Fruit fly (Drosophila melanogaster) whole organism, embryonic: Measurements from ENCODE around the gene Nup153.

Experiments
- Ada2b ChIP-seq: fragments of 200-800 bp; sonication (Bioruptor generic); IDR thresholded peaks from 2 replicates; pipeline ENCODE4 v1.3.6; 2022; ENCODE audit warnings: missing biosample characterization, missing genetic modification characterization
- Aef1 ChIP-seq: fragments of 200-800 bp; sonication (Bioruptor generic); IDR thresholded peaks from 3 replicates; pipeline ENCODE4 v1.3.6; 2022; ENCODE audit warnings: missing biosample characterization, missing genetic modification characterization
- Atf-2 ChIP-seq: fragments of 200-800 bp; sonication (Bioruptor generic); optimal IDR thresholded peaks from 2 replicates; lab custom pipeline; 2016; ENCODE audit warnings: missing biosample characterization, missing genetic modification characterization
- Bdp1 ChIP-seq: fragments of 200-800 bp; sonication (Bioruptor generic); optimal IDR thresholded peaks from 3 replicates; lab custom pipeline; 2016; ENCODE audit warnings: missing biosample characterization, missing genetic modification characterization
- Blimp-1 ChIP-seq: fragments of 200-800 bp; sonication (Bioruptor generic); optimal IDR thresholded peaks from 3 replicates; lab custom pipeline; 2018; ENCODE audit warnings: missing biosample characterization, missing genetic modification characterization, mild to moderate bottlenecking, moderate library complexity, missing genetic modification reagents
- Bteb2 ChIP-seq: fragments of 200-800 bp; sonication (Bioruptor generic); optimal IDR thresholded peaks from 2 replicates; lab custom pipeline; 2016; ENCODE audit warnings: missing biosample characterization, missing genetic modification characterization
- CG1024 ChIP-seq: fragments of 200-800 bp; sonication (Bioruptor generic); IDR thresholded peaks from 2 replicates; pipeline ENCODE4 v1.3.6; 2022; ENCODE audit warnings: missing biosample characterization, missing genetic modification characterization
- CG10267 ChIP-seq: fragments of 200-800 bp; sonication (Bioruptor generic); optimal IDR thresholded peaks from 2 replicates; lab custom pipeline; 2018; ENCODE audit warnings: missing biosample characterization, mild to moderate bottlenecking, missing genetic modification characterization, moderate library complexity
- CG11085 ChIP-seq: fragments of 200-800 bp; sonication (Bioruptor generic); IDR thresholded peaks from 2 replicates; pipeline ENCODE4 v1.3.6; 2022; ENCODE audit warnings: missing biosample characterization, missing genetic modification characterization
- CG11247 ChIP-seq: fragments of 200-800 bp; sonication (Bioruptor generic); IDR thresholded peaks from 2 replicates; pipeline ENCODE4 v1.3.6; 2022; ENCODE audit warnings: missing biosample characterization, missing genetic modification characterization
- CG12219 ChIP-seq: fragments of 200-800 bp; sonication (Bioruptor generic); optimal IDR thresholded peaks from 3 replicates; lab custom pipeline; 2018; ENCODE audit warnings: missing biosample characterization, mild to moderate bottlenecking, missing genetic modification characterization
- CG13775 ChIP-seq: fragments of 200-800 bp; sonication (Bioruptor generic); optimal IDR thresholded peaks from 3 replicates; lab custom pipeline; 2017; ENCODE audit warnings: missing biosample characterization, mild to moderate bottlenecking, missing genetic modification characterization
- CG15479 ChIP-seq: fragments of 200-800 bp; sonication (Bioruptor generic); optimal IDR thresholded peaks from 3 replicates; lab custom pipeline; 2019; ENCODE audit warnings: missing biosample characterization, mild to moderate bottlenecking, missing genetic modification characterization, moderate library complexity
- CG17361 ChIP-seq: fragments of 200-800 bp; sonication (Bioruptor generic); IDR thresholded peaks from 3 replicates; pipeline ENCODE4 v1.3.6; 2022; ENCODE audit warnings: missing biosample characterization, missing genetic modification characterization
- CG17385 ChIP-seq: fragments of 200-800 bp; sonication (Bioruptor generic); optimal IDR thresholded peaks from 3 replicates; lab custom pipeline; 2018; ENCODE audit warnings: missing biosample characterization, mild to moderate bottlenecking, missing genetic modification characterization
- CG1792 ChIP-seq: fragments of 200-800 bp; sonication (Bioruptor generic); optimal IDR thresholded peaks from 2 replicates; lab custom pipeline; 2016; ENCODE audit warnings: missing biosample characterization, missing genetic modification characterization
- CG2712 ChIP-seq: fragments of 200-800 bp; optimal IDR thresholded peaks from 3 replicates; lab custom pipeline; 2019; ENCODE audit warnings: missing biosample characterization, mild to moderate bottlenecking, missing genetic modification characterization, moderate library complexity
- CG30020 ChIP-seq: fragments of 200-800 bp; optimal IDR thresholded peaks from 2 replicates; lab custom pipeline; 2019; ENCODE audit warnings: missing biosample characterization, mild to moderate bottlenecking, missing genetic modification characterization, moderate library complexity
- CG31365 ChIP-seq: fragments of 200-800 bp; sonication (Bioruptor generic); optimal IDR thresholded peaks from 2 replicates; lab custom pipeline; 2018; ENCODE audit warnings: missing biosample characterization, mild to moderate bottlenecking, missing genetic modification characterization
- CG31441 ChIP-seq: fragments of 200-800 bp; sonication (Bioruptor generic); IDR thresholded peaks from 2 replicates; pipeline ENCODE4 v1.3.6; 2022; ENCODE audit warnings: missing biosample characterization, missing genetic modification characterization
- CG33213 ChIP-seq: fragments of 200-800 bp; sonication (Bioruptor generic); optimal IDR thresholded peaks from 3 replicates; lab custom pipeline; 2016; ENCODE audit warnings: missing biosample characterization, missing genetic modification characterization
- CG4854 ChIP-seq: fragments of 200-800 bp; sonication (Bioruptor generic); optimal IDR thresholded peaks from 2 replicates; lab custom pipeline; 2016; ENCODE audit warnings: missing biosample characterization, missing genetic modification characterization, inconsistent platforms
- CG7556 ChIP-seq: fragments of 200-800 bp; sonication (Bioruptor generic); optimal IDR thresholded peaks from 2 replicates; lab custom pipeline; 2017; ENCODE audit warnings: missing biosample characterization, mild to moderate bottlenecking, missing genetic modification characterization
- CG8281 ChIP-seq: fragments of 200-800 bp; sonication (Bioruptor generic); optimal IDR thresholded peaks from 2 replicates; lab custom pipeline; 2018; ENCODE audit warnings: missing biosample characterization, mild to moderate bottlenecking, missing genetic modification characterization, moderate library complexity
- CG8765 ChIP-seq: fragments of 200-800 bp; sonication (Bioruptor generic); IDR thresholded peaks from 2 replicates; pipeline ENCODE4 v1.3.6; 2022; ENCODE audit warnings: missing biosample characterization, missing genetic modification characterization
- CG9817 ChIP-seq: fragments of 200-800 bp; sonication (Bioruptor generic); optimal IDR thresholded peaks from 2 replicates; lab custom pipeline; 2018; ENCODE audit warnings: missing biosample characterization, mild to moderate bottlenecking, missing genetic modification characterization, moderate library complexity
- D ChIP-seq, 2 experiments: fragments of 200-800 bp in 1 of 2; fragments of >200 bp in 1 of 2; sonication (Bioruptor generic) in 1 of 2; optimal IDR thresholded peaks; 2 replicates in 1 of 2; 3 replicates in 1 of 2; lab custom pipeline; 2017; ENCODE audit warnings: mild to moderate bottlenecking in 1 of 2, missing biosample characterization in 1 of 2, missing genetic modification characterization in 1 of 2, missing genetic modification reagents in 1 of 2
- Dek ChIP-seq: fragments of 200-800 bp; sonication (Bioruptor generic); optimal IDR thresholded peaks from 3 replicates; lab custom pipeline; 2019; ENCODE audit warnings: missing biosample characterization, mild to moderate bottlenecking, missing genetic modification characterization, moderate library complexity
- Hr39 ChIP-seq: fragments of >200 bp; optimal IDR thresholded peaks from 2 replicates; lab custom pipeline; 2017
- bigmax ChIP-seq: fragments of 200-800 bp; sonication (Bioruptor generic); optimal IDR thresholded peaks from 2 replicates; lab custom pipeline; 2018; ENCODE audit warnings: missing biosample characterization, mild to moderate bottlenecking, missing genetic modification characterization
- bowl ChIP-seq: fragments of 200-800 bp; sonication (Bioruptor generic); IDR thresholded peaks from 2 replicates; pipeline ENCODE4 v1.3.6; 2022; ENCODE audit warnings: missing biosample characterization, missing genetic modification characterization
- chm ChIP-seq: fragments of 200-800 bp; sonication (Bioruptor generic); IDR thresholded peaks from 2 replicates; pipeline ENCODE4 v1.3.6; 2022; ENCODE audit warnings: missing biosample characterization, missing genetic modification characterization
- cwo ChIP-seq: fragments of 200-800 bp; sonication (Bioruptor generic); optimal IDR thresholded peaks from 3 replicates; lab custom pipeline; 2017; ENCODE audit warnings: missing biosample characterization, missing genetic modification characterization, mild to moderate bottlenecking, moderate library complexity, missing genetic modification reagents
- dati ChIP-seq: fragments of 200-800 bp; sonication (Bioruptor generic); IDR thresholded peaks from 2 replicates; pipeline ENCODE4 v1.3.6; 2022; ENCODE audit warnings: missing biosample characterization, missing genetic modification characterization
- dpn ChIP-seq, 2 experiments: fragments of 200-800 bp; sonication (Bioruptor generic); optimal IDR thresholded peaks; 3 replicates each; lab custom pipeline; 2016; ENCODE audit warnings: missing biosample characterization in 2 of 2, missing genetic modification characterization in 2 of 2
- fd64A ChIP-seq: fragments of 200-800 bp; sonication (Bioruptor generic); optimal IDR thresholded peaks from 3 replicates; lab custom pipeline; 2018; ENCODE audit warnings: missing biosample characterization, mild to moderate bottlenecking, missing genetic modification characterization
- fru ChIP-seq: fragments of >200 bp; optimal IDR thresholded peaks from 2 replicates; lab custom pipeline; 2017
- jigr1 ChIP-seq: fragments of 200-800 bp; sonication (Bioruptor generic); IDR thresholded peaks from 3 replicates; pipeline ENCODE4 v1.3.6; 2022; ENCODE audit warnings: missing biosample characterization, missing genetic modification characterization
- kni ChIP-seq: fragments of 200-800 bp; sonication (Bioruptor generic); optimal IDR thresholded peaks from 3 replicates; lab custom pipeline; 2017; ENCODE audit warnings: mild to moderate bottlenecking, missing biosample characterization, missing genetic modification reagents, missing genetic modification characterization
- maf-S ChIP-seq: fragments of 200-800 bp; sonication (Bioruptor generic); optimal IDR thresholded peaks from 2 replicates; lab custom pipeline; 2016; ENCODE audit warnings: missing biosample characterization, missing genetic modification characterization
- nau ChIP-seq: fragments of 200-800 bp; sonication (Bioruptor generic); optimal IDR thresholded peaks from 3 replicates; lab custom pipeline; 2017; ENCODE audit warnings: missing biosample characterization, mild to moderate bottlenecking, missing genetic modification characterization, missing genetic modification reagents
- onecut ChIP-seq: fragments of 200-800 bp; sonication (Bioruptor generic); IDR thresholded peaks from 2 replicates; pipeline ENCODE4 v1.3.6; 2022; ENCODE audit warnings: missing biosample characterization, missing genetic modification characterization
- p53 ChIP-seq: fragments of 200-800 bp; sonication (Bioruptor generic); optimal IDR thresholded peaks from 2 replicates; lab custom pipeline; 2016; ENCODE audit warnings: missing biosample characterization, missing genetic modification characterization
- pfk ChIP-seq: fragments of 200-800 bp; sonication (Bioruptor generic); optimal IDR thresholded peaks from 2 replicates; lab custom pipeline; 2018; ENCODE audit warnings: missing biosample characterization, mild to moderate bottlenecking, missing genetic modification characterization, moderate library complexity
- prd ChIP-seq, 3 experiments: fragments of >200 bp in 2 of 3; fragments of 200-800 bp in 1 of 3; sonication (Bioruptor generic) in 1 of 3; optimal IDR thresholded peaks in 2 of 3; IDR thresholded peaks in 1 of 3; 2 replicates in 2 of 3; 3 replicates in 1 of 3; pipeline versions ENCODE4 v1.3.6 to Lab custom; 2017 to 2022; ENCODE audit warnings: missing biosample characterization in 1 of 3, missing genetic modification characterization in 1 of 3
- pzg ChIP-seq: fragments of 200-800 bp; sonication (Bioruptor generic); optimal IDR thresholded peaks from 3 replicates; lab custom pipeline; 2018; ENCODE audit warnings: missing biosample characterization, mild to moderate bottlenecking, missing genetic modification characterization, moderate library complexity
- shn ChIP-seq: fragments of 200-800 bp; sonication (Bioruptor generic); optimal IDR thresholded peaks from 3 replicates; lab custom pipeline; 2016; ENCODE audit warnings: missing biosample characterization, missing genetic modification characterization
- sima ChIP-seq: fragments of 200-800 bp; sonication (Bioruptor generic); optimal IDR thresholded peaks from 2 replicates; lab custom pipeline; 2016; ENCODE audit warnings: missing biosample characterization, missing genetic modification characterization
- slp2 ChIP-seq: fragments of 200-800 bp; sonication (Bioruptor generic); optimal IDR thresholded peaks from 2 replicates; lab custom pipeline; 2016; ENCODE audit warnings: missing biosample characterization, missing genetic modification characterization
- ttk ChIP-seq: fragments of 200-800 bp; sonication (Bioruptor generic); IDR thresholded peaks from 2 replicates; pipeline ENCODE4 v2.1.2; 2022; ENCODE audit warnings: missing biosample characterization, missing genetic modification characterization
- z ChIP-seq: fragments of 200-800 bp; sonication (Bioruptor generic); IDR thresholded peaks from 3 replicates; pipeline ENCODE4 v1.3.6; 2022; ENCODE audit warnings: missing biosample characterization, missing genetic modification characterization

The Nup153 gene

dm6 chrX:16598336-16598977, 584 bp upstream of the Nup153 start (continued):
- TF ChIP-seq Bteb2 (GFP tag; lab: Kevin White, UChicago), result no peak
- TF ChIP-seq dpn (GFP tag; optimal IDR thresholded peaks at IDR 0.05; lab: Kevin White, UChicago), result peak in 1 of 2 experiments; percentile 1
- TF ChIP-seq CG8281 (tag; lab: Kevin White, UChicago), result no peak
- peak; percentile 3 for TF ChIP-seq CG2712 (tag; lab: Kevin White, UChicago)
- peak; percentile 25 for TF ChIP-seq CG13775 (GFP tag; lab: Kevin White, UChicago)
- no peak for TF ChIP-seq cwo (GFP tag; lab: Kevin White, UChicago)
- TF ChIP-seq ttk (GFP tag; lab: Robert Waterston, UW), result no peak
- TF ChIP-seq Ada2b, result no peak
- no peak for TF ChIP-seq p53 (GFP tag; lab: Kevin White, UChicago)
- TF ChIP-seq CG17385 (GFP tag; lab: Kevin White, UChicago), result no peak
- no peak for TF ChIP-seq D (optimal IDR thresholded peaks at IDR 0.05; lab: Kevin White, UChicago)
- TF ChIP-seq D (GFP tag; optimal IDR thresholded peaks at IDR 0.05; lab: Kevin White, UChicago), result no peak
- TF ChIP-seq CG10267, result peak; percentile 5
- TF ChIP-seq Bdp1 (GFP tag; lab: Kevin White, UChicago), result no peak
- peak; percentile 33 for TF ChIP-seq pzg
- no peak for TF ChIP-seq chm (GFP tag; lab: Robert Waterston, UW)
- TF ChIP-seq pfk (GFP tag; lab: Kevin White, UChicago), result no peak
- no peak for TF ChIP-seq CG11085 (GFP tag; lab: Robert Waterston, UW)
- TF ChIP-seq maf-S (GFP tag; lab: Kevin White, UChicago), result no peak
- peak; percentile 87 for TF ChIP-seq Aef1 (GFP tag; lab: Robert Waterston, UW)
- no peak for TF ChIP-seq CG12219
- TF ChIP-seq bowl (GFP tag; lab: Robert Waterston, UW), result no peak
- TF ChIP-seq jigr1 (GFP tag; lab: Robert Waterston, UW), result no peak
- no peak for TF ChIP-seq bigmax
- no peak for TF ChIP-seq CG30020 (tag; lab: Kevin White, UChicago)
- no peak for TF ChIP-seq shn (GFP tag; lab: Kevin White, UChicago)
- no peak for TF ChIP-seq CG33213 (GFP tag; lab: Kevin White, UChicago)
- no peak for TF ChIP-seq z (GFP tag; lab: Robert Waterston, UW)
- no peak for TF ChIP-seq fd64A (GFP tag; lab: Kevin White, UChicago)
- no peak for TF ChIP-seq Blimp-1 (GFP tag; lab: Kevin White, UChicago)
- peak; percentile 53; the same call in 1 of the 3 replicates for TF ChIP-seq CG17361
- TF ChIP-seq CG4854 (GFP tag; lab: Kevin White, UChicago), result no peak
- TF ChIP-seq CG11247 (GFP tag; lab: Robert Waterston, UW), result no peak
- TF ChIP-seq onecut (GFP tag; lab: Robert Waterston, UW), result no peak
- TF ChIP-seq CG1024 (GFP tag; lab: Robert Waterston, UW), result no peak
- TF ChIP-seq sima (GFP tag; lab: Kevin White, UChicago), result no peak
- TF ChIP-seq fru (lab: Kevin White, UChicago), result no peak
- TF ChIP-seq Hr39 (lab: Kevin White, UChicago), result no peak
- peak; percentile 36; the same call in 1 of the 2 replicates for TF ChIP-seq CG31441 (GFP tag; lab: Robert Waterston, UW)
- no peak for TF ChIP-seq nau
- no peak for TF ChIP-seq CG1792
- TF ChIP-seq Atf-2 (GFP tag; lab: Kevin White, UChicago), result no peak
- no peak for TF ChIP-seq CG15479 (GFP tag; lab: Kevin White, UChicago)
- TF ChIP-seq CG7556, result no peak
- TF ChIP-seq Dek (tag; lab: Kevin White, UChicago), result no peak
- no peak for TF ChIP-seq kni (GFP tag; lab: Kevin White, UChicago)
- TF ChIP-seq prd (optimal IDR thresholded peaks at IDR 0.05; lab: Kevin White, UChicago), result no peak
- no peak for TF ChIP-seq prd (GFP tag; IDR thresholded peaks at IDR 0.05; lab: Robert Waterston, UW)
- TF ChIP-seq dati (GFP tag; lab: Robert Waterston, UW), result no peak
- no peak for TF ChIP-seq CG8765
- TF ChIP-seq slp2 (GFP tag; lab: Kevin White, UChicago), result no peak
- TF ChIP-seq CG31365 (tag; lab: Kevin White, UChicago), result no peak
- no peak for TF ChIP-seq CG9817 (tag; lab: Kevin White, UChicago)
